Worm (Caenorhabditis elegans): Measurements from ENCODE around the gene F56C3.10.
A peak's percentile ranks its signal among the peaks of the same experiment; 100 is the strongest.

F56C3.10 gene

DNA sequence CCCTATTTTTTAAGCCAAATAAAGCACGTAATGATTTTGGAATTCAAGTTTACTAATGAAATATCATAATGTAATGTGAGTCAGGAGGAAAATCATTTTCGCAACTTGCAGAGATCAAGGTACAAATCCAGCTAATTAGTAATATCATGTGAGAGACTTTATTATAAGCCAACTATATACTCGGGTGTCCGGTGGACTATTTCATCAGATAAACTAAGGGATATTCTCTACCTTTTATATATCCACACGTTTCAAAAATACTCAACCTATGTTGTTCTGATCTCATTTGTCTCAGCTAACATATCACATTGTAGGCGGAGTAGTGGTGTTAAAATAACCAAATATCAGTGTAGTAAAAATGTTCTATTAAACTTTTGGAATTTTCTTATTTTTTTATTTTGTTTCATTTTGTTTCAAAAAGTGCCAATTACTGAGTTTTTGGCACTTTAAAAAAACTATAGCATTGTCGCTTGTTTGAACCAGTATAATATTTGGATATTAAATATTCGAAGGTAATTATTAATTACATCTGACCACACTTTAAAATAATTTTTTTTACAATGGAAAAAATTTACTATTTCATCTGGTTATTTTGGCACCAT lies 8.0 kb upstream of the F56C3.10 start:
- TF ChIP-seq hlh-11 (tag; optimal IDR thresholded peaks at IDR 0.05) (peak; percentile 89), daf-12 (tag; optimal IDR thresholded peaks at IDR 0.05) (no peak), ceh-20 (GFP tag; IDR thresholded peaks at IDR 0.05) (peak; percentile 75), lsy-2 (tag; optimal IDR thresholded peaks at IDR 0.05) (peak; percentile 92 to 93), php-3 (GFP tag; IDR thresholded peaks at IDR 0.05) (peak; percentile 87), unc-62 (GFP tag; optimal IDR thresholded peaks at IDR 0.05 in 1 of 2) (peak; percentile 70 to 97), unc-62 (tag; optimal IDR thresholded peaks at IDR 0.05) (peak; percentile 36), ZK337.2 (GFP tag; IDR thresholded peaks at IDR 0.05) (peak; percentile 79; the same call in 1 of the 2 replicates), nhr-11 (tag; optimal IDR thresholded peaks at IDR 0.05) (peak; percentile 94), nhr-76 (tag; optimal IDR thresholded peaks at IDR 0.05) (peak; percentile 89), nhr-77 (tag; optimal IDR thresholded peaks at IDR 0.05) (peak; percentile 99), arid-1 (GFP tag; conservative IDR thresholded peaks at IDR 0.05) (no peak; the same call in 1 of the 2 replicates), mep-1 (tag; optimal IDR thresholded peaks at IDR 0.05) (peak; percentile 99), F49E8.2 (tag; optimal IDR thresholded peaks at IDR 0.05; ENCODE audit: borderline replicate concordance) (no peak), fkh-10 (GFP tag; optimal IDR thresholded peaks at IDR 0.05) (peak; percentile 77), mdt-29 (GFP tag; IDR thresholded peaks at IDR 0.05) (no peak; the same call in 1 of the 2 replicates), Y75B8A.6 (GFP tag; IDR thresholded peaks at IDR 0.05) (no peak), F44E2.7 (GFP tag; IDR thresholded peaks at IDR 0.05) (no peak), lin-1 (GFP tag; IDR thresholded peaks at IDR 0.05) (peak; percentile 64; the same call in 1 of the 2 replicates), ZK546.5 (tag; optimal IDR thresholded peaks at IDR 0.05) (peak in 1 of 2 experiments; percentile 55), nhr-10 (tag; optimal IDR thresholded peaks at IDR 0.05) (peak; percentile 92), aha-1 (tag) (peak; percentile 44), ceh-44 (GFP tag; IDR thresholded peaks at IDR 0.05) (0 out of 2 replicates have a peak, but pooled peaks have one; percentile 32), T26A8.4 (GFP tag; IDR thresholded peaks at IDR 0.05) (peak; percentile 98), lir-3 (tag; optimal IDR thresholded peaks at IDR 0.05) (peak; percentile 67), mxl-3 (GFP tag; optimal IDR thresholded peaks at IDR 0.05) (peak; percentile 76), D1046.2 (GFP tag; IDR thresholded peaks at IDR 0.05) (no peak), egl-27 (tag; optimal IDR thresholded peaks at IDR 0.05) (no peak), snpc-4 (tag; optimal IDR thresholded peaks at IDR 0.05) (no peak), cey-2 (tag; optimal IDR thresholded peaks at IDR 0.05; ENCODE audit: borderline replicate concordance, insufficient read depth) (peak; percentile 65), nhr-48 (tag; optimal IDR thresholded peaks at IDR 0.05) (peak; percentile 93), ces-1 (GFP tag; optimal IDR thresholded peaks at IDR 0.05) (peak; percentile 88), mdl-1 (tag; optimal IDR thresholded peaks at IDR 0.05) (peak; percentile 69 to 85), zip-2 (tag; optimal IDR thresholded peaks at IDR 0.05) (peak; percentile 94), nhr-237 (tag; optimal IDR thresholded peaks at IDR 0.05) (peak; percentile 78), mxl-2 (GFP tag; conservative IDR thresholded peaks at IDR 0.05) (no peak), unc-130 (GFP tag; optimal IDR thresholded peaks at IDR 0.05) (no peak), duxl-1 (tag; optimal IDR thresholded peaks at IDR 0.05; ENCODE audit: poor library complexity) (peak; percentile 97), lin-38 (GFP tag; IDR thresholded peaks at IDR 0.05) (peak; percentile 72), zfp-3 (GFP tag; conservative IDR thresholded peaks at IDR 0.05) (peak; percentile 74), lin-39 (tag; optimal IDR thresholded peaks at IDR 0.05) (peak; percentile 70), attf-4 (tag; optimal IDR thresholded peaks at IDR 0.05) (no peak), tag-97 (GFP tag; IDR thresholded peaks at IDR 0.05) (no peak), sdz-12 (GFP tag; optimal IDR thresholded peaks at IDR 0.05) (no peak), dmd-8 (GFP tag; IDR thresholded peaks at IDR 0.05) (0 out of 2 replicates have a peak, but pooled peaks have one; percentile 61), T20F7.1 (GFP tag; optimal IDR thresholded peaks at IDR 0.05) (peak; percentile 88), ztf-7 (tag; optimal IDR thresholded peaks at IDR 0.05) (peak; percentile 93), rbr-2 (tag; optimal IDR thresholded peaks at IDR 0.05) (peak; percentile 97), aly-2 (tag; optimal IDR thresholded peaks at IDR 0.05) (no peak), lin-15B (tag; optimal IDR thresholded peaks at IDR 0.05) (no peak), R02D3.7 (tag; optimal IDR thresholded peaks at IDR 0.05) (no peak)

Measured in whole organism, L4 larva.